Worm (Caenorhabditis elegans): ENCODE results near the gene F58E6.5.

F58E6.5 gene

ce11 chrV:9786721-9787131, 32.4 kb upstream of the F58E6.5 start, which contains the start of gene F46B6.6:
Gene F46B6.6 (minus strand): TSS chrV:9786868.
- TF ChIP-seq F13H6.1 (tag; optimal IDR thresholded peaks at IDR 0.05) (peak; percentile 6), unc-55 (GFP tag; optimal IDR thresholded peaks at IDR 0.05) (no peak), sem-4 (tag; optimal IDR thresholded peaks at IDR 0.05) (no peak), nhr-129 (tag; optimal IDR thresholded peaks at IDR 0.05) (peak; percentile 6), nhr-25 (tag; optimal IDR thresholded peaks at IDR 0.05) (peak; percentile 39), ztf-4 (tag; optimal IDR thresholded peaks at IDR 0.05) (no peak), ceh-82 (tag; optimal IDR thresholded peaks at IDR 0.05) (no peak), ama-1 (optimal IDR thresholded peaks at IDR 0.05) (peak; percentile 82)

- TF ChIP-seq gmeb-1 (tag; optimal IDR thresholded peaks at IDR 0.05) (no peak), ztf-11 (tag; optimal IDR thresholded peaks at IDR 0.05) (no peak), mdl-1 (tag; optimal IDR thresholded peaks at IDR 0.05) (no peak), aly-2 (tag; optimal IDR thresholded peaks at IDR 0.05) (no peak), zag-1 (tag; optimal IDR thresholded peaks at IDR 0.05) (no peak), elt-3 (tag; optimal IDR thresholded peaks at IDR 0.05) (no peak), lsy-2 (tag; optimal IDR thresholded peaks at IDR 0.05) (no peak), mbf-1 (tag; optimal IDR thresholded peaks at IDR 0.05) (no peak), nhr-21 (tag; optimal IDR thresholded peaks at IDR 0.05) (no peak), nhr-129 (tag; optimal IDR thresholded peaks at IDR 0.05) (no peak), F13H6.1 (tag; optimal IDR thresholded peaks at IDR 0.05) (no peak), unc-62 (GFP tag; optimal IDR thresholded peaks at IDR 0.05) (no peak)
Observed at ce11 chrV:9784215-9784614, 29.9 kb upstream of the F58E6.5 start.

- no peak for TF ChIP-seq fos-1 (tag; optimal IDR thresholded peaks at IDR 0.05)
- no peak for TF ChIP-seq lin-39 (tag; optimal IDR thresholded peaks at IDR 0.05)
- TF ChIP-seq alr-1 (tag; optimal IDR thresholded peaks at IDR 0.05), result no peak
- no peak for TF ChIP-seq peb-1 (tag; optimal IDR thresholded peaks at IDR 0.05)
- no peak for TF ChIP-seq ztf-11 (tag; optimal IDR thresholded peaks at IDR 0.05)
- no peak for TF ChIP-seq ama-1 (optimal IDR thresholded peaks at IDR 0.05)
- TF ChIP-seq ztf-4 (tag; optimal IDR thresholded peaks at IDR 0.05), result no peak
- no peak for TF ChIP-seq ztf-1 (GFP tag; conservative IDR thresholded peaks at IDR 0.05)
- TF ChIP-seq sma-9 (GFP tag; optimal IDR thresholded peaks at IDR 0.05), result no peak
- TF ChIP-seq sma-9 (tag; optimal IDR thresholded peaks at IDR 0.05), result no peak
- TF ChIP-seq unc-62 (GFP tag; optimal IDR thresholded peaks at IDR 0.05), result no peak
- TF ChIP-seq F13H6.1 (tag; optimal IDR thresholded peaks at IDR 0.05), result no peak
- no peak for TF ChIP-seq nhr-77 (tag; optimal IDR thresholded peaks at IDR 0.05)
- TF ChIP-seq blmp-1 (tag; optimal IDR thresholded peaks at IDR 0.05; ENCODE audit: insufficient read depth), result no peak
- TF ChIP-seq Y55F3AM.14 (GFP tag; optimal IDR thresholded peaks at IDR 0.05), result no peak
- no peak for TF ChIP-seq mdl-1 (tag; optimal IDR thresholded peaks at IDR 0.05)
- TF ChIP-seq nhr-21 (tag; optimal IDR thresholded peaks at IDR 0.05), result no peak
- no peak for TF ChIP-seq sem-4 (tag; optimal IDR thresholded peaks at IDR 0.05)
- no peak for TF ChIP-seq R02D3.7 (tag; optimal IDR thresholded peaks at IDR 0.05)
Observed at ce11 chrV:9782969-9783368, 28.6 kb upstream of the F58E6.5 start, which contains the start of gene F46B6.5. Gene F46B6.5 (minus strand): TSS chrV:9783069.

ce11 chrV:9782045-9782444, 27.7 kb upstream of the F58E6.5 start:
- TF ChIP-seq nhr-129 (tag; optimal IDR thresholded peaks at IDR 0.05) (no peak), F13H6.1 (tag; optimal IDR thresholded peaks at IDR 0.05) (no peak), nhr-237 (tag; optimal IDR thresholded peaks at IDR 0.05) (no peak), dmd-4 (tag; optimal IDR thresholded peaks at IDR 0.05) (no peak), unc-39 (tag; optimal IDR thresholded peaks at IDR 0.05) (no peak), nhr-23 (tag; optimal IDR thresholded peaks at IDR 0.05) (no peak), fos-1 (tag; optimal IDR thresholded peaks at IDR 0.05) (no peak)

ce11 chrV:9779418-9779817, 25.1 kb upstream of the F58E6.5 start, which contains the start of gene F46B6.4:
Gene F46B6.4 (minus strand): TSS chrV:9779518.
- no peak for TF ChIP-seq snpc-4 (tag; optimal IDR thresholded peaks at IDR 0.05)
- no peak for TF ChIP-seq ceh-16 (tag; optimal IDR thresholded peaks at IDR 0.05)
- TF ChIP-seq elt-3 (tag; optimal IDR thresholded peaks at IDR 0.05), result no peak
- TF ChIP-seq ama-1 (optimal IDR thresholded peaks at IDR 0.05), result no peak
- no peak for TF ChIP-seq nhr-21 (tag; optimal IDR thresholded peaks at IDR 0.05)
- no peak for TF ChIP-seq gmeb-1 (tag; optimal IDR thresholded peaks at IDR 0.05)
- TF ChIP-seq nhr-25 (tag; optimal IDR thresholded peaks at IDR 0.05), result no peak
- TF ChIP-seq ztf-1 (GFP tag; conservative IDR thresholded peaks at IDR 0.05), result no peak
- no peak for TF ChIP-seq ceh-82 (tag; optimal IDR thresholded peaks at IDR 0.05)
- TF ChIP-seq peb-1 (tag; optimal IDR thresholded peaks at IDR 0.05), result no peak
- no peak for TF ChIP-seq nhr-12 (tag; optimal IDR thresholded peaks at IDR 0.05)
- no peak for TF ChIP-seq egl-27 (tag; optimal IDR thresholded peaks at IDR 0.05)
- TF ChIP-seq fos-1 (tag; optimal IDR thresholded peaks at IDR 0.05), result no peak
- no peak for TF ChIP-seq F13H6.1 (tag; optimal IDR thresholded peaks at IDR 0.05)
- no peak for TF ChIP-seq lin-39 (tag; optimal IDR thresholded peaks at IDR 0.05)
- TF ChIP-seq sma-3 (GFP tag; optimal IDR thresholded peaks at IDR 0.05), result no peak
- no peak for TF ChIP-seq mdl-1 (tag; optimal IDR thresholded peaks at IDR 0.05)
- no peak for TF ChIP-seq Y55F3AM.14 (GFP tag; optimal IDR thresholded peaks at IDR 0.05)

Measured in whole organism, L2 larva.